Fruit fly (Drosophila melanogaster) Kc167 (cell line): ENCODE measurements around the gene Ggt-1.

Experiments
- Myc ChIP-seq: fragments of >200 bp; optimal IDR thresholded peaks from 2 replicates; lab custom pipeline; 2017; ENCODE audit warnings: missing external identifiers
- Sin3A ChIP-seq: fragments of >200 bp; optimal IDR thresholded peaks from 2 replicates; lab custom pipeline; 2018; ENCODE audit warnings: missing external identifiers
- h ChIP-seq: fragments of >200 bp; optimal IDR thresholded peaks from 3 replicates; lab custom pipeline; 2018; ENCODE audit warnings: missing external identifiers
- psq ChIP-seq: fragments of >200 bp; optimal IDR thresholded peaks from 2 replicates; lab custom pipeline; 2017; ENCODE audit warnings: missing external identifiers
- ttk ChIP-seq: sonication (Bioruptor generic); optimal IDR thresholded peaks from 2 replicates; lab custom pipeline; 2017; ENCODE audit warnings: missing external identifiers

DNA sequence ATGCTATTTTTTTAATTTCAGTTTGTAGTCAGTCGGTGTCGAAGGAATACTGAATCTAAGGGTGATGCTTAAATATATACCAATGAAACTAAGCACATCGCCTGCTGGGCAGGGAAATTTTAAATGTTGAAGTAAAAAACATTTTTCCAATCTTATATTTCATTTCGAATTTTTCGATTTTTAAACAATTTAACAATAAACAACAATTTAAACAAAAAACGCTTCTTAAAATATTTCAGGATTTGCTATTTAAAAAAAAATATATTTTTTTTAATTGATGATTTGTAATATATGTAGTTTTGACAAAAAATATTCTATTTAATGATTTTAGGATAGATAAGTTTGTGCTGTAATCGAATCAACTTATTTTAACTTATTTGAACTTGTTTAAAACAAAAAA, 2.4 kb upstream of the Ggt-1 start, which contains the start of gene CG6470:
- TF ChIP-seq psq: no peak
- TF ChIP-seq Myc: no peak
- TF ChIP-seq h (lab: Kevin White, UChicago): no peak
- TF ChIP-seq ttk (lab: Kevin White, UChicago): no peak
- no peak for TF ChIP-seq Sin3A (lab: Kevin White, UChicago)
